Fruit fly (Drosophila melanogaster) whole organism, embryonic: Measurements from ENCODE around the gene CG43175.

ENCODE experiments used
- ATbp ChIP-seq: fragments of 200-800 bp; sonication (Bioruptor generic); optimal IDR thresholded peaks from 2 replicates; lab custom pipeline; 2017; ENCODE audit warnings: missing biosample characterization, mild to moderate bottlenecking, missing genetic modification characterization, missing genetic modification reagents
- Antp ChIP-seq: fragments of 200-800 bp; sonication (Bioruptor generic); optimal IDR thresholded peaks from 3 replicates; lab custom pipeline; 2016; ENCODE audit warnings: missing biosample characterization, missing genetic modification characterization
- BtbVII ChIP-seq: fragments of 200-800 bp; sonication (Bioruptor generic); optimal IDR thresholded peaks from 3 replicates; lab custom pipeline; 2017; ENCODE audit warnings: missing biosample characterization, mild to moderate bottlenecking, missing genetic modification characterization
- CG10654 ChIP-seq: fragments of 200-800 bp; sonication (Bioruptor generic); optimal IDR thresholded peaks from 2 replicates; lab custom pipeline; 2016; ENCODE audit warnings: missing biosample characterization, missing genetic modification characterization
- CG11560 ChIP-seq: fragments of 200-800 bp; sonication (Bioruptor generic); IDR thresholded peaks from 3 replicates; pipeline ENCODE4 v1.3.6; 2022; ENCODE audit warnings: missing biosample characterization, missing genetic modification characterization
- CG12219 ChIP-seq: fragments of 200-800 bp; sonication (Bioruptor generic); optimal IDR thresholded peaks from 3 replicates; lab custom pipeline; 2018; ENCODE audit warnings: missing biosample characterization, mild to moderate bottlenecking, missing genetic modification characterization
- CG12769 ChIP-seq: fragments of 200-800 bp; sonication (Bioruptor generic); optimal IDR thresholded peaks from 2 replicates; lab custom pipeline; 2019; ENCODE audit warnings: missing biosample characterization, mild to moderate bottlenecking, missing genetic modification characterization, moderate library complexity
- CG14441 ChIP-seq: fragments of 200-800 bp; sonication (Bioruptor generic); IDR thresholded peaks from 2 replicates; pipeline ENCODE4 v1.3.6; 2022; ENCODE audit warnings: missing biosample characterization, missing genetic modification characterization
- CG14965 ChIP-seq: fragments of 200-800 bp; sonication (Bioruptor generic); optimal IDR thresholded peaks from 2 replicates; lab custom pipeline; 2016; ENCODE audit warnings: missing biosample characterization, missing genetic modification characterization, borderline replicate concordance
- CG1832 ChIP-seq: fragments of 200-800 bp; sonication (Bioruptor generic); optimal IDR thresholded peaks from 2 replicates; lab custom pipeline; 2017; ENCODE audit warnings: missing biosample characterization, mild to moderate bottlenecking, missing genetic modification characterization, inconsistent platforms
- CG18599 ChIP-seq: fragments of 200-800 bp; sonication (Bioruptor generic); optimal IDR thresholded peaks from 3 replicates; lab custom pipeline; 2017; ENCODE audit warnings: missing biosample characterization, missing genetic modification characterization, mild to moderate bottlenecking, moderate library complexity, missing genetic modification reagents
- CG18619 ChIP-seq: fragments of 200-800 bp; sonication (Bioruptor generic); optimal IDR thresholded peaks from 3 replicates; lab custom pipeline; 2017; ENCODE audit warnings: missing biosample characterization, mild to moderate bottlenecking, missing genetic modification characterization
- CG4360 ChIP-seq: fragments of 200-800 bp; sonication (Bioruptor generic); IDR thresholded peaks from 2 replicates; pipeline ENCODE4 v1.3.6; 2022; ENCODE audit warnings: missing biosample characterization, missing genetic modification characterization
- CG5953 ChIP-seq: fragments of 200-800 bp; sonication (Bioruptor generic); IDR thresholded peaks from 2 replicates; pipeline ENCODE4 v1.3.6; 2022; ENCODE audit warnings: missing biosample characterization, missing genetic modification characterization
- CG7839 ChIP-seq: fragments of 200-800 bp; sonication (Bioruptor generic); optimal IDR thresholded peaks from 3 replicates; lab custom pipeline; 2018; ENCODE audit warnings: missing biosample characterization, mild to moderate bottlenecking, missing genetic modification characterization, moderate library complexity
- CG8281 ChIP-seq: fragments of 200-800 bp; sonication (Bioruptor generic); optimal IDR thresholded peaks from 2 replicates; lab custom pipeline; 2018; ENCODE audit warnings: missing biosample characterization, mild to moderate bottlenecking, missing genetic modification characterization, moderate library complexity
- CG9215 ChIP-seq: fragments of 200-800 bp; sonication (Bioruptor generic); IDR thresholded peaks from 2 replicates; pipeline ENCODE4 v1.3.6; 2022; ENCODE audit warnings: missing biosample characterization, missing genetic modification characterization
- CG9727 ChIP-seq: fragments of 200-800 bp; sonication (Bioruptor generic); optimal IDR thresholded peaks from 3 replicates; lab custom pipeline; 2017; ENCODE audit warnings: missing biosample characterization, mild to moderate bottlenecking, missing genetic modification characterization
- CkIIα-i1 ChIP-seq: fragments of 200-800 bp; sonication (Bioruptor generic); IDR thresholded peaks from 2 replicates; pipeline ENCODE4 v1.3.6; 2022; ENCODE audit warnings: missing biosample characterization, missing genetic modification characterization
- D19A ChIP-seq: fragments of 200-800 bp; optimal IDR thresholded peaks from 3 replicates; lab custom pipeline; 2019; ENCODE audit warnings: missing biosample characterization, mild to moderate bottlenecking, missing genetic modification characterization, moderate library complexity
- Deaf1 ChIP-seq: fragments of 200-800 bp; optimal IDR thresholded peaks from 3 replicates; lab custom pipeline; 2019; ENCODE audit warnings: missing biosample characterization, mild to moderate bottlenecking, missing genetic modification characterization, moderate library complexity
- E2f2 ChIP-seq: fragments of 200-800 bp; sonication (Bioruptor generic); IDR thresholded peaks from 2 replicates; pipeline ENCODE4 v1.3.6; 2022; ENCODE audit warnings: missing biosample characterization, missing genetic modification characterization
- Eip74EF ChIP-seq, 2 experiments: fragments of 200-800 bp in 1 of 2; fragments of >200 bp in 1 of 2; sonication (Bioruptor generic) in 1 of 2; optimal IDR thresholded peaks; 2 replicates each; lab custom pipeline; 2017 to 2019; ENCODE audit warnings: missing biosample characterization in 2 of 2, missing genetic modification characterization in 2 of 2, mild to moderate bottlenecking in 1 of 2, moderate library complexity in 1 of 2
- Elba2 ChIP-seq: fragments of 200-800 bp; sonication (Bioruptor generic); optimal IDR thresholded peaks from 3 replicates; lab custom pipeline; 2016; ENCODE audit warnings: missing biosample characterization, missing genetic modification characterization
- HLHmδ ChIP-seq: fragments of 200-800 bp; sonication (Bioruptor generic); optimal IDR thresholded peaks from 2 replicates; lab custom pipeline; 2018; ENCODE audit warnings: missing biosample characterization, mild to moderate bottlenecking, missing genetic modification characterization, moderate library complexity
- Hand ChIP-seq: fragments of 200-800 bp; sonication (Bioruptor generic); optimal IDR thresholded peaks from 2 replicates; lab custom pipeline; 2017; ENCODE audit warnings: mild to moderate bottlenecking, missing biosample characterization, missing genetic modification reagents, missing genetic modification characterization
- HmgD ChIP-seq: fragments of 200-800 bp; sonication (Bioruptor generic); optimal IDR thresholded peaks from 3 replicates; lab custom pipeline; 2016; ENCODE audit warnings: missing biosample characterization, missing genetic modification characterization
- HmgZ ChIP-seq: fragments of 200-800 bp; sonication (Bioruptor generic); optimal IDR thresholded peaks from 2 replicates; lab custom pipeline; 2018; ENCODE audit warnings: missing biosample characterization, mild to moderate bottlenecking, missing genetic modification characterization
- MBD-R2 ChIP-seq: fragments of 200-800 bp; sonication (Bioruptor generic); IDR thresholded peaks from 2 replicates; pipeline ENCODE4 v1.3.6; 2022; ENCODE audit warnings: missing biosample characterization, missing genetic modification characterization
- Nf-YB ChIP-seq: fragments of 200-800 bp; sonication (Bioruptor generic); optimal IDR thresholded peaks from 3 replicates; lab custom pipeline; 2019; ENCODE audit warnings: missing biosample characterization, mild to moderate bottlenecking, missing genetic modification characterization, moderate library complexity
- Ravus ChIP-seq: fragments of 200-800 bp; sonication (Bioruptor generic); IDR thresholded peaks from 2 replicates; pipeline ENCODE4 v1.3.6; 2022; ENCODE audit warnings: missing biosample characterization, missing genetic modification characterization
- Side ChIP-seq: fragments of 200-800 bp; sonication (Bioruptor generic); optimal IDR thresholded peaks from 2 replicates; lab custom pipeline; 2016; ENCODE audit warnings: missing biosample characterization, missing genetic modification characterization
- Sry-δ ChIP-seq: fragments of 200-800 bp; sonication (Bioruptor generic); optimal IDR thresholded peaks from 2 replicates; lab custom pipeline; 2016; ENCODE audit warnings: missing biosample characterization, missing genetic modification characterization
- al ChIP-seq: fragments of 200-800 bp; sonication (Bioruptor generic); IDR thresholded peaks from 2 replicates; pipeline ENCODE4 v1.3.6; 2022; ENCODE audit warnings: missing biosample characterization, missing genetic modification characterization
- caup ChIP-seq: fragments of 200-800 bp; sonication (Bioruptor generic); optimal IDR thresholded peaks from 3 replicates; lab custom pipeline; 2017; ENCODE audit warnings: missing biosample characterization, mild to moderate bottlenecking, missing genetic modification characterization, moderate library complexity; ENCODE audit not compliant: severe bottlenecking
- chinmo ChIP-seq: fragments of 200-800 bp; sonication (Bioruptor generic); IDR thresholded peaks from 4 replicates; pipeline ENCODE4 v1.3.6; 2022; ENCODE audit warnings: missing biosample characterization, missing genetic modification characterization; ENCODE audit not compliant: partially characterized antibody
- cwo ChIP-seq: fragments of 200-800 bp; sonication (Bioruptor generic); optimal IDR thresholded peaks from 3 replicates; lab custom pipeline; 2017; ENCODE audit warnings: missing biosample characterization, missing genetic modification characterization, mild to moderate bottlenecking, moderate library complexity, missing genetic modification reagents
- dan ChIP-seq: fragments of 200-800 bp; sonication (Bioruptor generic); IDR thresholded peaks from 2 replicates; pipeline ENCODE4 v1.3.6; 2022; ENCODE audit warnings: missing biosample characterization, missing genetic modification characterization
- disco-r ChIP-seq: fragments of 200-800 bp; sonication (Bioruptor generic); optimal IDR thresholded peaks from 2 replicates; lab custom pipeline; 2016; ENCODE audit warnings: missing biosample characterization, missing genetic modification characterization
- dmrt99B ChIP-seq: fragments of 200-800 bp; sonication (Bioruptor generic); optimal IDR thresholded peaks from 2 replicates; lab custom pipeline; 2018; ENCODE audit warnings: missing biosample characterization, mild to moderate bottlenecking, missing genetic modification characterization, moderate library complexity
- esg ChIP-seq: fragments of 200-800 bp; sonication (Bioruptor generic); conservative IDR thresholded peaks from 2 replicates; pipeline ENCODE4 v1.3.6; 2022; ENCODE audit warnings: missing biosample characterization, missing genetic modification characterization
- ftz-f1 ChIP-seq: fragments of 200-800 bp; sonication (Bioruptor generic); optimal IDR thresholded peaks from 2 replicates; lab custom pipeline; 2016; ENCODE audit warnings: missing biosample characterization, missing genetic modification characterization
- fu2 ChIP-seq: fragments of 200-800 bp; sonication (Bioruptor generic); optimal IDR thresholded peaks from 2 replicates; lab custom pipeline; 2016; ENCODE audit warnings: missing biosample characterization, missing genetic modification characterization
- onecut ChIP-seq: fragments of 200-800 bp; sonication (Bioruptor generic); IDR thresholded peaks from 2 replicates; pipeline ENCODE4 v1.3.6; 2022; ENCODE audit warnings: missing biosample characterization, missing genetic modification characterization
- run ChIP-seq: fragments of 200-800 bp; sonication (Bioruptor generic); optimal IDR thresholded peaks from 3 replicates; lab custom pipeline; 2018; ENCODE audit warnings: missing biosample characterization, mild to moderate bottlenecking, missing genetic modification characterization
- sqz ChIP-seq: fragments of 200-800 bp; sonication (Bioruptor generic); optimal IDR thresholded peaks from 3 replicates; lab custom pipeline; 2018; ENCODE audit warnings: missing biosample characterization, mild to moderate bottlenecking, missing genetic modification characterization
- sr ChIP-seq: fragments of 200-800 bp; sonication (Bioruptor generic); IDR thresholded peaks from 3 replicates; pipeline ENCODE4 v1.3.6; 2022; ENCODE audit warnings: missing biosample characterization, missing genetic modification characterization
- unc-4 ChIP-seq: fragments of 200-800 bp; sonication (Bioruptor generic); IDR thresholded peaks from 2 replicates; pipeline ENCODE4 v1.3.6; 2022; ENCODE audit warnings: missing biosample characterization, missing genetic modification characterization; ENCODE audit not compliant: partially characterized antibody
- vvl ChIP-seq: fragments of 200-800 bp; sonication (Bioruptor generic); IDR thresholded peaks from 2 replicates; pipeline ENCODE4 v1.3.6; 2022; ENCODE audit warnings: missing biosample characterization, missing genetic modification characterization
- wor ChIP-seq: fragments of 200-800 bp; sonication (Bioruptor generic); IDR thresholded peaks from 2 replicates; pipeline ENCODE4 v1.3.6; 2022; ENCODE audit warnings: missing biosample characterization, missing genetic modification characterization

Gene CG43175

dm6 chr3R:17666061-17666796, 35.7 kb downstream of the CG43175 start:
- TF ChIP-seq Eip74EF (GFP tag; optimal IDR thresholded peaks at IDR 0.05; lab: Kevin White, UChicago) = no peak
- no peak for TF ChIP-seq CkIIα-i1
- TF ChIP-seq dan (GFP tag; lab: Robert Waterston, UW) = no peak
- no peak for TF ChIP-seq CG8281 (tag; lab: Kevin White, UChicago)
- no peak for TF ChIP-seq CG7839 (tag; lab: Kevin White, UChicago)
- no peak for TF ChIP-seq vvl (GFP tag; lab: Robert Waterston, UW)
- TF ChIP-seq CG18619 (GFP tag; lab: Kevin White, UChicago) = no peak
- TF ChIP-seq esg (GFP tag; lab: Robert Waterston, UW) = no peak
- TF ChIP-seq CG4360 (GFP tag; lab: Robert Waterston, UW) = peak; percentile 84; the same call in 1 of the 2 replicates
- TF ChIP-seq CG9215 = no peak
- TF ChIP-seq Antp = no peak
- no peak for TF ChIP-seq Elba2 (GFP tag; lab: Kevin White, UChicago)
- TF ChIP-seq CG10654 (GFP tag; lab: Kevin White, UChicago) = no peak
- TF ChIP-seq chinmo (GFP tag; lab: Robert Waterston, UW) = no peak
- peak; percentile 33 for TF ChIP-seq CG1832 (GFP tag; lab: Kevin White, UChicago)
- peak; percentile 84 for TF ChIP-seq Deaf1
- no peak for TF ChIP-seq HmgD (GFP tag; lab: Kevin White, UChicago)
- TF ChIP-seq sr (GFP tag; lab: Robert Waterston, UW) = no peak
- TF ChIP-seq cwo (GFP tag; lab: Kevin White, UChicago) = no peak
- no peak for TF ChIP-seq disco-r (GFP tag; lab: Kevin White, UChicago)
- TF ChIP-seq MBD-R2 = no peak
- TF ChIP-seq E2f2 (GFP tag; lab: Robert Waterston, UW) = no peak
- TF ChIP-seq run (tag; lab: Kevin White, UChicago) = no peak
- TF ChIP-seq Side (GFP tag; lab: Kevin White, UChicago) = no peak
- TF ChIP-seq onecut (GFP tag; lab: Robert Waterston, UW) = no peak
- no peak for TF ChIP-seq ATbp (GFP tag; lab: Kevin White, UChicago)
- TF ChIP-seq HmgZ (tag; lab: Kevin White, UChicago) = no peak
- TF ChIP-seq CG12769 (tag; lab: Kevin White, UChicago) = no peak
- TF ChIP-seq BtbVII (GFP tag; lab: Kevin White, UChicago) = no peak
- no peak for TF ChIP-seq Sry-δ (GFP tag; lab: Kevin White, UChicago)
- TF ChIP-seq fu2 (GFP tag; lab: Kevin White, UChicago) = no peak
- no peak for TF ChIP-seq wor (GFP tag; lab: Robert Waterston, UW)
- no peak for TF ChIP-seq CG14441
- no peak for TF ChIP-seq ftz-f1 (GFP tag; lab: Kevin White, UChicago)
- TF ChIP-seq D19A = no peak
- TF ChIP-seq sqz = peak; percentile 27
- no peak for TF ChIP-seq Hand
- no peak for TF ChIP-seq CG18599 (GFP tag; lab: Kevin White, UChicago)
- TF ChIP-seq unc-4 (GFP tag; lab: Robert Waterston, UW) = no peak
- TF ChIP-seq Nf-YB = peak; percentile 95
- no peak for TF ChIP-seq CG5953 (GFP tag; lab: Robert Waterston, UW)
- no peak for TF ChIP-seq dmrt99B
- no peak for TF ChIP-seq CG9727 (GFP tag; lab: Kevin White, UChicago)
- no peak for TF ChIP-seq CG11560 (tag; lab: Robert Waterston, UW)
- no peak for TF ChIP-seq CG14965 (GFP tag; lab: Kevin White, UChicago)
- TF ChIP-seq Ravus (GFP tag; lab: Robert Waterston, UW) = no peak
- no peak for TF ChIP-seq HLHmδ (GFP tag; lab: Kevin White, UChicago)
- TF ChIP-seq caup (GFP tag; lab: Kevin White, UChicago) = no peak
- TF ChIP-seq CG12219 (GFP tag; lab: Kevin White, UChicago) = no peak
- TF ChIP-seq al (GFP tag; lab: Robert Waterston, UW) = no peak
